Worm (Caenorhabditis elegans): ENCODE results near the gene str-31.
"Not testable (repeated sequence)": the region's sequence is repeated elsewhere in the genome, so short reads cannot be mapped to it uniquely, and the experiment has no call there.

Gene str-31

DNA sequence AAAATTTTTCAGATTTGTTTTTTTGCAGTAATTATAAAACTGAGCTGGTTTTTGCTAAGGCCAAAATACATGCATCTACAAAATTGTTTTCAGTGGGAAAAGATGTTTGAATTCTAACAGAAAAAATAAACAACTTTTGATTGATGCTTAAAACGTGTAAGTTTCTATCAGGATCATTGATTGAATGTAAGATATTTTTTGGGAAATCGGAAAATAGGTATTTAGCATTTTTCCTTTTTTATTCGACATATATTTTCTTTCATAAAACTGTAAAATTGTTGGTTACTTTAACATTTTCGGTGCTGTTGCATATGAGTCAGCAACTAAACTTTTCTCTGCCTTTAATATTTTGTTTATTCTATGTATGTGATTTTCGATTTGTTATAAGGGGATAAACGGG lies 16.0 kb upstream of the str-31 start, which contains the start of gene C54F6.20:
Gene C54F6.20 (plus strand): TSS at position 301 of the 400 bp plus-strand sequence.
- no peak for TF ChIP-seq hmbx-1 (tag; optimal IDR thresholded peaks at IDR 0.05)
- no peak for TF ChIP-seq pes-1 (GFP tag; IDR thresholded peaks at IDR 0.05)
- no peak for TF ChIP-seq tra-4 (tag; optimal IDR thresholded peaks at IDR 0.05)
- TF ChIP-seq sea-1 (GFP tag; conservative IDR thresholded peaks at IDR 0.05), result no peak
- TF ChIP-seq ceh-13 (GFP tag; optimal IDR thresholded peaks at IDR 0.05), result no peak
- no peak for TF ChIP-seq tbx-37 (GFP tag; conservative IDR thresholded peaks at IDR 0.05)
- TF ChIP-seq ceh-36 (tag; optimal IDR thresholded peaks at IDR 0.05), result no peak
- no peak for TF ChIP-seq ets-7 (tag; optimal IDR thresholded peaks at IDR 0.05)
- no peak for TF ChIP-seq B0310.2 (tag; optimal IDR thresholded peaks at IDR 0.05)
- no peak for TF ChIP-seq flt-1 (GFP tag; IDR thresholded peaks at IDR 0.05)
- TF ChIP-seq hmg-4 (GFP tag; optimal IDR thresholded peaks at IDR 0.05), result no peak
- TF ChIP-seq tbx-11 (GFP tag; IDR thresholded peaks at IDR 0.05), result no peak
- no peak for TF ChIP-seq scrt-1 (GFP tag; IDR thresholded peaks at IDR 0.05)
- no peak for TF ChIP-seq F13C5.2 (tag; optimal IDR thresholded peaks at IDR 0.05)
- no peak for TF ChIP-seq ama-1 (optimal IDR thresholded peaks at IDR 0.05)
- no peak for TF ChIP-seq aly-1 (tag; optimal IDR thresholded peaks at IDR 0.05)
- no peak for TF ChIP-seq hnd-1 (tag; optimal IDR thresholded peaks at IDR 0.05)

DNA sequence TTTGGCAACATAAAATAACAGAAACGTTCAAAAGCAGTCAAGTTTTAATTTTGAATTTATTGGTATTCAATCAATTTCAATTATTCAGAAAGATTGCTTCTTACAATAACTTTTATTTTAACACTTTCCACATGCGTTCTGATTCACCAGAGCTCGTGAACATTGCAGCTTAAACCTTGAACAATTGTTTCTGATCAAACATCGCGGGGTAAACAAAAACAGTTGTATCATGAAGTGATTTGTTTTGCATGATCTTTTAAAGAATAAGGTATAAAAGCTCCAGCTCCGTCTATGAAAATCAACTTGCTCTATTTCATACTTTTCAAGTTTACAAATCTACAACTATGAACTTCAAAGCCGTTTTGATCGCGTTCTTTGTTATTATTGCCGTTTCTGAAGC lies 14.9 kb upstream of the str-31 start, which contains the start of gene C54F6.6:
Gene C54F6.6 (plus strand): TSS at position 301 of the 400 bp plus-strand sequence.
- TF ChIP-seq B0310.2 (tag; optimal IDR thresholded peaks at IDR 0.05) (no peak), hnd-1 (tag; optimal IDR thresholded peaks at IDR 0.05) (no peak), hmg-4 (GFP tag; optimal IDR thresholded peaks at IDR 0.05) (no peak), hmbx-1 (tag; optimal IDR thresholded peaks at IDR 0.05) (no peak), ets-7 (tag; optimal IDR thresholded peaks at IDR 0.05) (no peak), F13C5.2 (tag; optimal IDR thresholded peaks at IDR 0.05) (no peak), tra-4 (tag; optimal IDR thresholded peaks at IDR 0.05) (no peak), tbx-11 (GFP tag; IDR thresholded peaks at IDR 0.05) (no peak), flt-1 (GFP tag; IDR thresholded peaks at IDR 0.05) (no peak), tbx-37 (GFP tag; conservative IDR thresholded peaks at IDR 0.05) (no peak), scrt-1 (GFP tag; IDR thresholded peaks at IDR 0.05) (no peak), aly-1 (tag; optimal IDR thresholded peaks at IDR 0.05) (no peak), ama-1 (optimal IDR thresholded peaks at IDR 0.05) (no peak), ceh-13 (GFP tag; optimal IDR thresholded peaks at IDR 0.05) (no peak), pes-1 (GFP tag; IDR thresholded peaks at IDR 0.05) (no peak)

DNA sequence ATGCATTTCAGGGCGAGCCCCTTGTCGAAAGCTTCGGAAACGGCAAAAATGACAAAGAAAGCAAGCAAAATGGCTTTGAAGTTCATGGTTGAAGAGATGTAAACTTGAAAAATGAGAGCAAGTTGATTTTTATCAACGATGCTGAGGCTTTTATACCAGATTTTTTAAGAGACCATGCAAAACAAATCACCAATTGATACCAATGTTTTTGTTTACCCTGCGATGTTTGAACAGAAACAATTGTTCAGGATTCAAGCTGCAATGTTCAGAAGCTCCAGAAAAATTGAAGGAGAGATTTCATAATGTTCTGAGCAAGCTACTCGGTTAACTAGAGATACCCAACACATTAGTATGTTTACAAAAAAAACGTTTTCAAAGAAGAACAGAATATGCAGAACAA lies 13.8 kb upstream of the str-31 start, which contains the start of gene C54F6.15:
Gene C54F6.15 (minus strand): TSS at position 101 of the 400 bp plus-strand sequence.
- TF ChIP-seq ets-7 (tag; optimal IDR thresholded peaks at IDR 0.05) (no peak), aly-1 (tag; optimal IDR thresholded peaks at IDR 0.05) (no peak), ceh-36 (tag; optimal IDR thresholded peaks at IDR 0.05) (no peak)

DNA sequence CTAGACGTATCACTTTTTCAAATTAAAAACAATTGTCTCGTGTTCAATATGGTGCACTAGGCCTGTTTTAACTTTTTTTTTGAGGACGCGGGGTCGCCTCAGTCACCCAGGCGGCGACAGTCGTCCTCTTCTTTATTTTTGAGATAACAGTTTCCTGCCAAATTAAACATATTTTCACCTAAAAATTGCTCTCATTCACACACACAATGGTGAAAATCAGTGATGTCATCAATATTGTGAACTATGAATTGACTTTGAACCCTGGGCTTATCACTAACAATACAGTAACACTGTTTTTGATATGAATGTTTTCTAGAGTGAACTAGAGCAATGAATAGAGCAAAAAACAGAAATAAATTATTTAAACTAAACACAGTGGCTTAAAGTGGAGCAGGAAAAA lies 12.8 kb upstream of the str-31 start:
- no peak for TF ChIP-seq ets-7 (tag; optimal IDR thresholded peaks at IDR 0.05)

DNA sequence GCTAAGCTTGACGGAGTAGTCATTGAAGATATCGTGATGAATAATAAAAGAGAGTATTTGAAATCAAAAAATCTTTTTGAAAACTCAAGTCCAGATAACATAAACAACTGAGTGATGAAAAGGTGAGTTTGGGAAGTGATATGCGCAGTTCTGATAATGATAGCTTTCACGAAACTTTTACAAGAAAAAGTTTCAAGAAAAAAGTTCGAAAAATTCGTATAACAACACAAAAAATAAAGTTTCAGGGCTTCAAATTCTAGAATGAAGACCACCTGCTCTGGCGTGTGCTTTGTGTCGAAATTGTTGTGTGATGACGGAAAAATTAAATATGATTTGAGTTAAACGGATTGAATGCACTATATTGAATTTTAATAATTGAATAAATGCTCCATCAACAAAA lies 11.6 kb upstream of the str-31 start, which contains the start of gene srb-19:
Gene srb-19 (minus strand): TSS at position 101 of the 400 bp plus-strand sequence.
- no peak for TF ChIP-seq tbx-11 (GFP tag; IDR thresholded peaks at IDR 0.05)

DNA sequence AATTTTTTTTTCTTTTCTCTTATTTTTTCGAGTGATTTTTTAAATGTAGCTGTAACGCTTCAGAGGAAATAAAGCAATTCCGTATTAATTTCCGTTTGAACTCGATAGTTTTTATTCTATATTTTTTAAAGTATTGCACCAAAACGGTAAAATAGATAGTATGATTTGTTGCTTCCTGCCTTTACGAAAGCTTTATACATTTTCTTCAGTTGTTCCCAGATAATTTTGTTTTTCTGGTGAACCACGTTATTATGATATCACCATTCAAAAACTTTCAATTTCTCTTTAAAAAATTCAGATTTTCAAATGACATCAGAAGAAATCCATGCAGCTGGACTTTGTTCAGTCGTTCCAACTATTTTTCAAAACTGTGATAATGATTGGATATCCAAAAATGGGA lies 6.5 kb upstream of the str-31 start, which contains the start of gene srb-18:
Gene srb-18 (plus strand): TSS at position 301 of the 400 bp plus-strand sequence.
- TF ChIP-seq ceh-36 (tag; optimal IDR thresholded peaks at IDR 0.05), result no peak
- no peak for TF ChIP-seq pes-1 (GFP tag; IDR thresholded peaks at IDR 0.05)
- no peak for TF ChIP-seq hmbx-1 (tag; optimal IDR thresholded peaks at IDR 0.05)
- TF ChIP-seq F13C5.2 (tag; optimal IDR thresholded peaks at IDR 0.05), result no peak
- TF ChIP-seq ceh-13 (GFP tag; optimal IDR thresholded peaks at IDR 0.05), result no peak
- TF ChIP-seq sea-1 (GFP tag; conservative IDR thresholded peaks at IDR 0.05), result no peak
- no peak for TF ChIP-seq tbx-37 (GFP tag; conservative IDR thresholded peaks at IDR 0.05)
- TF ChIP-seq hnd-1 (tag; optimal IDR thresholded peaks at IDR 0.05), result no peak
- no peak for TF ChIP-seq tbx-11 (GFP tag; IDR thresholded peaks at IDR 0.05)
- no peak for TF ChIP-seq aly-1 (tag; optimal IDR thresholded peaks at IDR 0.05)
- no peak for TF ChIP-seq ama-1 (optimal IDR thresholded peaks at IDR 0.05)
- TF ChIP-seq ets-7 (tag; optimal IDR thresholded peaks at IDR 0.05), result no peak
- no peak for TF ChIP-seq hmg-4 (GFP tag; optimal IDR thresholded peaks at IDR 0.05)

DNA sequence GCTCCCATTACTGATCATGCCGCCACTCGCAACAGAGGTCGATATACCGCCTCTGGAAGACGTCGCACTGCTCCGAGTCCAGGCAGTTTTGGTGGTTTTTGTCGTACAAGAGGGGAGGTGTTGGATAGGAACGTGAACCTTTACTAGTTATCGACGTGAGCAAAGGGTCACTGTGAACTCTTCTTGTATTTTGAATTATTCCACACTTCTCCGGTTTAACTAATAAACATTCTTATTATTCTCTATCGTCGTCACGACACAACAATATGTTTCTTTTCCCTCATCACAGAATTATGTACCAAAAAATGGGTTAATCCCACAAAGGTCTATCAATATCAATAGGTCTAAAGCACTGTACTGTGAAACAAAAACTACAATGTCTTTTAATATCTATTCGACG lies 3.0 kb upstream of the str-31 start, which contains the start of gene nhr-171:
Gene nhr-171 (plus strand): TSS at position 301 of the 400 bp plus-strand sequence.
- not testable (repeated sequence) for TF ChIP-seq hmg-4 (GFP tag; optimal IDR thresholded peaks at IDR 0.05); sea-1 (GFP tag; conservative IDR thresholded peaks at IDR 0.05); B0310.2 (tag; optimal IDR thresholded peaks at IDR 0.05)

DNA sequence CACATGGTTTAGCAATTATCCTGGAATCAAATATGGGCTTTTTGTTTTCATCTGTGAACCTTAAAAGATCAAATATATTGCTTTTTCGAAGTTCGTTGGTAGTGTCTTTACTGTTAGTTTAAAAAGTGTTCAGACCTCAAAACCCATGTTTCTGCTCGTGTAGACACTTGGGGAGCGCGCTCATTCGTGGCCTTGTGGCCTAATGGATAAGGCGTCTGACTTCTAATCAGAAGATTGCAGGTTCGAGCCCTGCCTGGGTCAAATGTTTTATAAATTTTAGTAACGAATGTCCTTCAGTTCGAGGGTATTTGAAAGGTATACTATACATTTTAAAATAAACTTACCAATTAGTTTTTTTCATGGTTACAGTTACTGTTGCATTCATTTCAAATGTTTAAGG lies 2.3 kb downstream of the str-31 start:
- TF ChIP-seq ets-7 (tag; optimal IDR thresholded peaks at IDR 0.05), result no peak
- no peak for TF ChIP-seq ama-1 (optimal IDR thresholded peaks at IDR 0.05)
- no peak for TF ChIP-seq tra-4 (tag; optimal IDR thresholded peaks at IDR 0.05)
- TF ChIP-seq hmg-4 (GFP tag; optimal IDR thresholded peaks at IDR 0.05), result no peak
- no peak for TF ChIP-seq aly-1 (tag; optimal IDR thresholded peaks at IDR 0.05)
- TF ChIP-seq ceh-13 (GFP tag; optimal IDR thresholded peaks at IDR 0.05), result no peak

DNA sequence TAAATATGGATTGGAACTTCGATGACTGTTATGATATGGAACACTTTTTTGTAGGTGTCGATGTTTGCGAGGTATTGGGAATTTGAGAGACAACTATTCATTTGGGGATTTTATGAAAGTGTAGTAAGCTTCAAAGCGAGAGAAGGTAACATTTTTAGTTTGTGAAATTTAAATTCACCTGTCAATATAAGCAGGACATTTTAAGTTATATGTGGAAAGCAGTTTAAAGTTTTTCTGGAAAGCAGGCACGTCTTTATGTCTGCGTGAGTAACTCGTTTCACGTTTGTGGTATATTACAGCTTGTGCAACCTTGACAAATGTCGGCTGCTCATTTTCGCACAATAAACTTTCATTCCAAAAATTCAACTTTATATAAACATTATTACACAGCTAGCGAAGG lies 4.2 kb downstream of the str-31 start, which contains the start of gene srh-229:
Gene srh-229 (minus strand): TSS at position 101 of the 400 bp plus-strand sequence.
- TF ChIP-seq aly-1 (tag; optimal IDR thresholded peaks at IDR 0.05) (no peak), B0310.2 (tag; optimal IDR thresholded peaks at IDR 0.05) (no peak), hmbx-1 (tag; optimal IDR thresholded peaks at IDR 0.05) (no peak), pes-1 (GFP tag; IDR thresholded peaks at IDR 0.05) (no peak), tbx-11 (GFP tag; IDR thresholded peaks at IDR 0.05) (no peak), ama-1 (optimal IDR thresholded peaks at IDR 0.05) (no peak), flt-1 (GFP tag; IDR thresholded peaks at IDR 0.05) (no peak), sea-1 (GFP tag; conservative IDR thresholded peaks at IDR 0.05) (no peak), ceh-36 (tag; optimal IDR thresholded peaks at IDR 0.05) (no peak), ceh-13 (GFP tag; optimal IDR thresholded peaks at IDR 0.05) (no peak), tbx-37 (GFP tag; conservative IDR thresholded peaks at IDR 0.05) (no peak), ets-7 (tag; optimal IDR thresholded peaks at IDR 0.05) (no peak), tra-4 (tag; optimal IDR thresholded peaks at IDR 0.05) (no peak), hnd-1 (tag; optimal IDR thresholded peaks at IDR 0.05) (no peak), hmg-4 (GFP tag; optimal IDR thresholded peaks at IDR 0.05) (no peak)
